Worm (Caenorhabditis elegans): ENCODE data around the gene Y65A5A.2.
A peak's percentile ranks its signal among the peaks of the same experiment; 100 is the strongest.

Gene Y65A5A.2

ce11 chrIV:16397845-16398607, 13.8 kb upstream of the Y65A5A.2 start (continued):
- TF ChIP-seq mec-3 (tag; optimal IDR thresholded peaks at IDR 0.05; ENCODE audit: borderline replicate concordance) (no peak), K02D7.2 (tag; optimal IDR thresholded peaks at IDR 0.05) (peak; percentile 17), ceh-34 (tag; optimal IDR thresholded peaks at IDR 0.05) (peak; percentile 19), tbx-2 (tag; optimal IDR thresholded peaks at IDR 0.05) (peak; percentile 47), ceh-45 (GFP tag; IDR thresholded peaks at IDR 0.05) (no peak), unc-55 (GFP tag; optimal IDR thresholded peaks at IDR 0.05) (no peak), sox-4 (tag; optimal IDR thresholded peaks at IDR 0.05) (peak; percentile 26), syd-9 (tag; optimal IDR thresholded peaks at IDR 0.05) (no peak), hlh-8 (tag; optimal IDR thresholded peaks at IDR 0.05) (no peak), tbx-7 (tag; optimal IDR thresholded peaks at IDR 0.05) (no peak), pax-1 (tag; optimal IDR thresholded peaks at IDR 0.05) (no peak), dve-1 (tag; optimal IDR thresholded peaks at IDR 0.05) (no peak), ahr-1 (tag; optimal IDR thresholded peaks at IDR 0.05) (no peak), hlh-6 (tag; optimal IDR thresholded peaks at IDR 0.05) (peak; percentile 27), ama-1 (optimal IDR thresholded peaks at IDR 0.05) (peak; percentile 37), ceh-31 (tag; optimal IDR thresholded peaks at IDR 0.05) (no peak), ceh-6 (GFP tag; optimal IDR thresholded peaks at IDR 0.05) (peak; percentile 53), hlh-30 (tag; optimal IDR thresholded peaks at IDR 0.05; ENCODE audit: insufficient read depth) (peak; percentile 18), nhr-11 (tag; optimal IDR thresholded peaks at IDR 0.05) (no peak), npax-4 (tag; optimal IDR thresholded peaks at IDR 0.05) (peak; percentile 24), pha-4 (tag; optimal IDR thresholded peaks at IDR 0.05) (no peak), sdc-2 (tag; optimal IDR thresholded peaks at IDR 0.05) (no peak), ceh-24 (tag; optimal IDR thresholded peaks at IDR 0.05) (no peak), T23F11.4 (GFP tag; optimal IDR thresholded peaks at IDR 0.05) (no peak), fkh-10 (GFP tag; optimal IDR thresholded peaks at IDR 0.05) (no peak), dmd-4 (tag; optimal IDR thresholded peaks at IDR 0.05; ENCODE audit: borderline replicate concordance) (no peak), unc-86 (tag; optimal IDR thresholded peaks at IDR 0.05) (peak; percentile 58), ceh-22 (tag; optimal IDR thresholded peaks at IDR 0.05) (no peak), zip-5 (tag; optimal IDR thresholded peaks at IDR 0.05) (no peak), ztf-16 (tag; optimal IDR thresholded peaks at IDR 0.05) (peak; percentile 35), unc-42 (tag; optimal IDR thresholded peaks at IDR 0.05) (peak; percentile 17), ceh-19 (GFP tag; optimal IDR thresholded peaks at IDR 0.05) (peak; percentile 4), pha-2 (tag; optimal IDR thresholded peaks at IDR 0.05) (peak; percentile 54), ttx-3 (tag; optimal IDR thresholded peaks at IDR 0.05) (peak; percentile 14), ceh-30 (tag; optimal IDR thresholded peaks at IDR 0.05) (no peak), pqm-1 (tag; optimal IDR thresholded peaks at IDR 0.05) (no peak), ceh-18 (tag; optimal IDR thresholded peaks at IDR 0.05) (peak; percentile 6), ceh-14 (tag; optimal IDR thresholded peaks at IDR 0.05) (peak; percentile 52), K09A11.1 (tag; optimal IDR thresholded peaks at IDR 0.05; ENCODE audit: insufficient read depth) (peak; percentile 8), ceh-2 (tag; optimal IDR thresholded peaks at IDR 0.05) (no peak)

ce11 chrIV:16399017-16399416, 12.8 kb upstream of the Y65A5A.2 start:
- TF ChIP-seq sox-2 (GFP tag; IDR thresholded peaks at IDR 0.05) (no peak), ceh-18 (tag; optimal IDR thresholded peaks at IDR 0.05) (peak; percentile 4), fkh-6 (tag; optimal IDR thresholded peaks at IDR 0.05) (peak; percentile 40), ahr-1 (tag; optimal IDR thresholded peaks at IDR 0.05) (no peak), dmd-4 (tag; optimal IDR thresholded peaks at IDR 0.05; ENCODE audit: borderline replicate concordance) (no peak), che-1 (tag; optimal IDR thresholded peaks at IDR 0.05) (no peak), ceh-9 (tag; optimal IDR thresholded peaks at IDR 0.05) (peak; percentile 21), ztf-16 (tag; optimal IDR thresholded peaks at IDR 0.05) (peak; percentile 19), ceh-48 (tag; optimal IDR thresholded peaks at IDR 0.05) (peak; percentile 52), C38D4.7 (GFP tag; optimal IDR thresholded peaks at IDR 0.05) (peak; percentile 45), madf-2 (tag; optimal IDR thresholded peaks at IDR 0.05) (peak; percentile 42), mec-3 (tag; optimal IDR thresholded peaks at IDR 0.05; ENCODE audit: borderline replicate concordance) (no peak), Y22D7AL.16 (tag; optimal IDR thresholded peaks at IDR 0.05) (peak; percentile 49), ttx-3 (tag; optimal IDR thresholded peaks at IDR 0.05) (peak; percentile 26), gmeb-2 (tag; optimal IDR thresholded peaks at IDR 0.05) (peak; percentile 49), pat-9 (tag; optimal IDR thresholded peaks at IDR 0.05) (peak; percentile 41), nhr-232 (tag; optimal IDR thresholded peaks at IDR 0.05) (peak; percentile 21), ceh-14 (tag; optimal IDR thresholded peaks at IDR 0.05) (peak; percentile 55), unc-3 (GFP tag; conservative IDR thresholded peaks at IDR 0.05) (peak; percentile 74), unc-3 (tag; optimal IDR thresholded peaks at IDR 0.05) (peak; percentile 19)

All from whole organism, late embryonic.